Worm (Caenorhabditis elegans) whole organism, midembryonic: ENCODE measurements around the gene clec-43.

ENCODE experiments used
- T22C8.4 ChIP-seq: fragments of 200-800 bp; sonication (Bioruptor generic); IDR thresholded peaks from 2 replicates; pipeline ENCODE4 v1.3.6; 2022; ENCODE audit warnings: missing genetic modification characterization, missing compliant biosample characterization
- cog-1 ChIP-seq: sonication (generic microtip); optimal IDR thresholded peaks from 2 replicates; lab custom pipeline; 2016; ENCODE audit warnings: missing genetic modification characterization, missing compliant biosample characterization
- flt-1 ChIP-seq: fragments of 200-800 bp; sonication (Bioruptor generic); IDR thresholded peaks from 2 replicates; pipeline ENCODE4 v1.3.6; 2022; ENCODE audit warnings: missing genetic modification characterization, missing compliant biosample characterization
- klf-2 ChIP-seq: fragments of 200-800 bp; sonication (Bioruptor generic); conservative IDR thresholded peaks from 2 replicates; pipeline ENCODE4 v1.3.6; 2022; ENCODE audit warnings: missing genetic modification reagents, missing genetic modification characterization, missing compliant biosample characterization
- med-1 ChIP-seq: sonication (generic microtip); optimal IDR thresholded peaks from 2 replicates; lab custom pipeline; 2017; ENCODE audit warnings: missing genetic modification characterization, mild to moderate bottlenecking, missing compliant biosample characterization, antibody characterized with exemption, missing genetic modification reagents; ENCODE audit not compliant: insufficient read depth
- ref-1 ChIP-seq: fragments of 200-800 bp; sonication (Bioruptor generic); conservative IDR thresholded peaks from 2 replicates; pipeline ENCODE4 v1.3.6; 2022; ENCODE audit warnings: missing genetic modification reagents, missing genetic modification characterization, missing compliant biosample characterization
- tab-1 ChIP-seq: fragments of 200-800 bp; sonication (Bioruptor generic); IDR thresholded peaks from 2 replicates; pipeline ENCODE4 v1.3.6; 2022; ENCODE audit warnings: missing genetic modification characterization, missing compliant biosample characterization
- ztf-23 ChIP-seq: fragments of 200-800 bp; sonication (Bioruptor generic); IDR thresholded peaks from 2 replicates; pipeline ENCODE4 v1.3.6; 2022; ENCODE audit warnings: missing genetic modification reagents, missing genetic modification characterization, missing compliant biosample characterization
- ztf-29 ChIP-seq: fragments of 200-800 bp; sonication (Bioruptor generic); IDR thresholded peaks from 2 replicates; pipeline ENCODE4 v1.3.6; 2022; ENCODE audit warnings: missing genetic modification reagents, missing genetic modification characterization, missing compliant biosample characterization

The clec-43 gene

DNA sequence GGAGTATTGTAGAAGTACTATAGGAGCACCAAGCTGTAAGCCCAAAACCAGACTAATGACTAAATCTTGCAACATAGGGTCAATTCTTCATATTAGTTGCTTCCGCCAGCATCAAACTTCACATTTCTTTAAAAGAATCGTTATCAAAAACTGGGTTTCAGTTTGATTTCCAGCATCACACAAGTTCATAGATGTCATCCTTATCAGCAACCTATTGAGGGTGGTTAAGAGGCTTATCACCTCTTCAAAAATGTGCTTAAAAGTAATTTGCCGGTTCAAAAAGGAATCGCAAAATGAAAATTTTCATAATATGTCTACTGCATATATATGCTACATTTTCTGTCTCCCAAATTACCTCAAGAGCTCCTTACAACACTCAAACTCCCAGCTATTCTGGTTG lies at the start of gene clec-43:
TSS of gene clec-43 (plus strand) at position 294 of the 400 bp plus-strand sequence.
- TF ChIP-seq flt-1 (GFP tag; lab: Robert Waterston, UW) = no peak

DNA sequence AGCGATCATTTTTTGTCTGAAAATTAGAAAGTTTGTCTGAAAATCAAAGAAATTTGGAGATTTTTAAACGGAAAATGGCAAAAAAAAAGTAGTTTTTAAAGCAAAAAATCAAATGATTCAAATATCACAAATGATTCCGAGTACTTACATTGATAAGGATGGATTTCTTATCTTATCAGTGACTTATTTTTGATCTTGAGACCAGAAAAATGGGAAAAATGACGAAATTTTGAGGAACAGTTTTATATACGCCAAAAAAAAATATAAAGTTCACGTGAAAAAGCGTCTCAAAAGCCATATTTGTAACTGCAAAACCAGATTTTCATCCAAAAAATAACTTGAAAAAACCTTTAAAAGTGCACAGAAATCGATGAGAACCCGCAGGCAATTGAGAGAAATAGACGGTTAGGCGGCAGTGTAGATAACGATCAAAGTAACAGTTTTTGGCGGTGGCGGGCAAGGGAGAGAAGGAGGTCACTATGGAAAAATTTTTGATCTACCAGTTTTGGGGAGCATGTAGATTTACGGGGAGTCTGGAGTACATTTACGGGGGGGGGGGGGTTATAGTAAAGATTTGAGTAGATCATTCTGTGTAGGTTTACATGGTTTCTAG lies 43.0 kb upstream of the clec-43 start, which contains the start of gene T07D3.9:
TSS of gene T07D3.9 (minus strand) at position 194 of the 613 bp plus-strand sequence.
- no peak for TF ChIP-seq flt-1 (GFP tag; lab: Robert Waterston, UW)
- no peak for TF ChIP-seq T22C8.4 (GFP tag; lab: Robert Waterston, UW)
- TF ChIP-seq ztf-23 (GFP tag; lab: Robert Waterston, UW) = no peak

DNA sequence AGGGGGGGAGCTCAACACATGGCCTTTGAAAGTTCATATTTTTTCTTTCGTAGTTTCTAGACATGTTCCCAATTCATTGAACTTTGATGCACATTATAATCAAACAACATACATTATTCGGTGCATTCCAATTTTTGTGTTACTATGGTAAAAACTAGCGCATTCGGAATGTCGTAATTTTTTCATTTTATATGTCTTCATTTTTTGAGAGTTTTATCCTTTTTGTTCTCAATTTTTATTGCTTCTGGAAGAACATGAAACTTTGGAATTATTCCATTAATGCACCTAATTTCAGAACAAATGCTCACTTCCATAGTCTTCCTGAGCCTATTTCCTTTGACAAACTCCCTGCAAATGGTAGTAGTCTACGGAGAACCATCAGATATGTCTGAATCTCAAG lies 42.2 kb upstream of the clec-43 start, which contains the start of gene T07D3.2:
TSS of gene T07D3.2 (plus strand) at position 301 of the 400 bp plus-strand sequence.
- TF ChIP-seq med-1 (GFP tag; lab: Kevin White, UChicago) (no peak), T22C8.4 (GFP tag; lab: Robert Waterston, UW) (no peak), cog-1 (tag; lab: Kevin White, UChicago) (no peak), tab-1 (GFP tag; lab: Robert Waterston, UW) (no peak), ref-1 (GFP tag; lab: Robert Waterston, UW) (no peak), flt-1 (GFP tag; lab: Robert Waterston, UW) (no peak), ztf-29 (GFP tag; lab: Robert Waterston, UW) (no peak), ztf-23 (GFP tag; lab: Robert Waterston, UW) (no peak), klf-2 (GFP tag; lab: Robert Waterston, UW) (no peak)

DNA sequence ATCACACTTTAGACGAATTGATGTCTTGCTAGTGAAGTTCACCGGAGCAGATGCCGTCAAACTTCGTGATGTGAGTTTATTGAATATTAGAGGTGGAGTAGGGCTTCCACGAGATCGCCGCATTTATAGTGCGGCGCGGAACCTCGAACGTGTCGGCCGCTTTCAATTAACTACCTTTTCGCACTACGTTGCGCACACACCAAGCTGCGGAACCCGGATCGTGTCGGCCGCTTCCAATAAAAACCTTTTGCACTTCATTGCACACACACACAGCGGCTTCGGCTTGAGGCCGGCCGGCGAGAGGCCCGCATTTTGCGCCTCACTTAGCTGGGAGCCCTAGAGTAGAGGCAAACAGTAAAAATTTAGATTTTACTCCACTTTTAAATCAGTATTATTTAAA lies 38.5 kb upstream of the clec-43 start:
- TF ChIP-seq med-1 (GFP tag; lab: Kevin White, UChicago) = no peak
- TF ChIP-seq tab-1 (GFP tag; lab: Robert Waterston, UW) = no peak
- TF ChIP-seq cog-1 (tag; lab: Kevin White, UChicago) = no peak
- TF ChIP-seq ref-1 (GFP tag; lab: Robert Waterston, UW) = no peak
- no peak for TF ChIP-seq ztf-29 (GFP tag; lab: Robert Waterston, UW)
- no peak for TF ChIP-seq T22C8.4 (GFP tag; lab: Robert Waterston, UW)

DNA sequence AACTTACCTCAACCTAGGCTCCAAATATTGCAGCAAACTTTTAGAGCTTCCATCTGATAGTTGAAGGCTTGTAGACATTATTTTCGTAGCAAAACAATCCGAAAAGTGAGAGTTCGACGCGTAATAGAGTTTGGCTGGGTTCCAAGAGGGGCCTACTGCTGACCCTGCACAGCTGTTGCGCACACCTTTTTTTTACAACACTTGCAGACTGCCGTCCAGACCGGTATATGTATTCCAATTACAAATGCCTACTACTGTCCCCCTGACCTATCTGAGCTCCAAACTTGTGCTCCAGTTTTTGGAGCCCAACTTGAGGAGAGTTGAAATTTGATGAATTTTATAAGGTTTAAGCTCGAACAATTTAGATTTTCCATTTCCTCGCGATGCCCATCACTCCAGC lies 34.3 kb upstream of the clec-43 start, which contains the start of the genes fbxc-24 and fbxc-27:
TSS of gene fbxc-24 (minus strand) at position 101 of the 400 bp plus-strand sequence.
TSS of gene fbxc-27 (plus strand) at position 216 of the 400 bp plus-strand sequence.
- TF ChIP-seq med-1 (GFP tag; lab: Kevin White, UChicago) = no peak
- TF ChIP-seq T22C8.4 (GFP tag; lab: Robert Waterston, UW) = no peak

DNA sequence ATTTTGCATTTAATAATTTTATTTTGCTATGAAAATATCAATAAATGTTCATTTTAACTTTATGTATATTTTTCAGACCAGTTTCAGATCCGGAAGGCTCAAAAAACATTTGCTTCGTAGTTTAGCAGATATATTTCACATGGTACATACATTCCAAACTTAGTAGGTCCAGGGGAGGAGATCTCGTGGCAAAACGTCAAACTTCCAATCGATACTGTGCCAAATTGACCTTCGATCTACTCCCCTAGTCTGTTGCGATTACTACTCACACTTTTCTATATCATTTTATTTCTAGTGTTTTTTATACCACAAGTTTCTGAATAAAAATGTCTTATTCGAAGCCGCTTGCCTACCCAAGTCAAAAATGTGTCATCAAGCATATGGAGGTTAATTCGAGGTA lies 32.2 kb upstream of the clec-43 start, which contains the start of gene fbxc-31:
TSS of gene fbxc-31 (plus strand) at position 301 of the 400 bp plus-strand sequence.
- TF ChIP-seq tab-1 (GFP tag; lab: Robert Waterston, UW) (no peak), cog-1 (tag; lab: Kevin White, UChicago) (no peak), med-1 (GFP tag; lab: Kevin White, UChicago) (no peak), T22C8.4 (GFP tag; lab: Robert Waterston, UW) (no peak), klf-2 (GFP tag; lab: Robert Waterston, UW) (no peak), ztf-29 (GFP tag; lab: Robert Waterston, UW) (no peak), ztf-23 (GFP tag; lab: Robert Waterston, UW) (no peak)

DNA sequence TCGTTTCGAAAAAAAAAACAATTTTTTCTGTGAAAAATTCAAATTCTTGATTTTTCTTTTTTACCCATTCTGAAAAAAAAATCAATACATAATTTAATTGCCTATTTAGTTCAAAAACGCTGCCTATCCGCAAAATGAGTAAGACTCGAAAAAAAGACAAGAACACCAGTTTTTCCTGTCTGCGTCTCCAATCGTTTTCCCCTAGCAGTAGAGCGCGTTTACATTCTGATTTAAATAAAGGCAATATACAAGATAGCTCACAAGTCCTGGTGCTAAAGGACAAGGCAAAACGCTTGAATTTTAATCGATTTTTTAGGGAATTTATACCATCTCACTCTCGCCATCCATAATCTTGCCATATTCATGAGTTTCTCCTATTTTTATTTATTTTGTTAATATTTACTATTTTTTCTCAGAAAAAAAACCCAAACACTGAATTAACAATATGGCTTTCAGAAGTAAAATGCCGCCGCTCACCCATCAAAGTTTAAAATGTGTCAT lies 30.6 kb upstream of the clec-43 start, which contains the start of gene fbxc-33:
TSS of gene fbxc-33 (plus strand) at position 451 of the 501 bp plus-strand sequence.
- TF ChIP-seq ref-1 (GFP tag; lab: Robert Waterston, UW) (no peak), med-1 (GFP tag; lab: Kevin White, UChicago) (no peak), ztf-29 (GFP tag; lab: Robert Waterston, UW) (no peak), ztf-23 (GFP tag; lab: Robert Waterston, UW) (no peak), T22C8.4 (GFP tag; lab: Robert Waterston, UW) (no peak)

DNA sequence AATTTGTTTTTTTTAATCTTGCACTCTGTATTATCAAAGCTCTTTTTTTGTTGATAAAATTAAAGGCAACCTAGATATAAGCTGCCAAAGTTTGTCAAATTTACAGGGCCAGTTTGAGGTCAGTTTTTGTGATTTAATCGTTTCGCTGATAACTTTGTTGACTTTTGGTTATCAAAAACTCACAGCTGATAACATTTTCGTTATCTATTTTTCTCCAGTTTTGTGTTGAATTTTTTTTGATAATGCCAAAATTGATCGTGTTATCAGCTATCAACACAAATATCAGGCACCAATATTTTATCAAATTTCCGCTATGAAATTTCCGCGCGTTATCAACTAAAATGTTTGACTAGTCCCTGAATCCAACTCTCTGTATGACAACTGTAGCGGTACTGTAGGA lies 28.7 kb upstream of the clec-43 start:
- TF ChIP-seq flt-1 (GFP tag; lab: Robert Waterston, UW) = no peak
- TF ChIP-seq cog-1 (tag; lab: Kevin White, UChicago) = no peak
- no peak for TF ChIP-seq tab-1 (GFP tag; lab: Robert Waterston, UW)
- TF ChIP-seq klf-2 (GFP tag; lab: Robert Waterston, UW) = no peak
- TF ChIP-seq T22C8.4 (GFP tag; lab: Robert Waterston, UW) = no peak
- TF ChIP-seq ztf-29 (GFP tag; lab: Robert Waterston, UW) = no peak

DNA sequence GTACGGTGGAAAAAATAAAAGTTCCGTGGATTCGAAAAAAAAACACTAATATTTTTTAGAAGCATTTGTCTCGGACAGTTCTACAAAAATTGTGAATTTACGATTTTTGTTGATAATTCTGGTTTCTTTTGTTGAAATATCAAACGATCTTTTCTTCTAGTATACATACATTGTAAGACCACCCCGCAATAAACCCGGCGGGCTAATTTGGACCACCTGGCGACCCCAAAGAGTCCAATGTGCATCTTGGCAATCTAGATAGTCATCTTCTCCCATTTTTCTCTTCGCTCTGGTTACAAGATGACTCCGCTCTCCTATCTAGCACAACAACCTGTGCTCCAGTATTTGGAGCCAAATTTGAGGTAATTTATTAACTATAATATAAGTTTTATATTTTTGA lies 28.1 kb upstream of the clec-43 start, which contains the start of gene fbxc-29:
TSS of gene fbxc-29 (plus strand) at position 301 of the 400 bp plus-strand sequence.
- no peak for TF ChIP-seq ztf-23 (GFP tag; lab: Robert Waterston, UW)
- no peak for TF ChIP-seq med-1 (GFP tag; lab: Kevin White, UChicago)
- TF ChIP-seq cog-1 (tag; lab: Kevin White, UChicago) = no peak
- TF ChIP-seq tab-1 (GFP tag; lab: Robert Waterston, UW) = no peak
- no peak for TF ChIP-seq flt-1 (GFP tag; lab: Robert Waterston, UW)
- no peak for TF ChIP-seq ztf-29 (GFP tag; lab: Robert Waterston, UW)

DNA sequence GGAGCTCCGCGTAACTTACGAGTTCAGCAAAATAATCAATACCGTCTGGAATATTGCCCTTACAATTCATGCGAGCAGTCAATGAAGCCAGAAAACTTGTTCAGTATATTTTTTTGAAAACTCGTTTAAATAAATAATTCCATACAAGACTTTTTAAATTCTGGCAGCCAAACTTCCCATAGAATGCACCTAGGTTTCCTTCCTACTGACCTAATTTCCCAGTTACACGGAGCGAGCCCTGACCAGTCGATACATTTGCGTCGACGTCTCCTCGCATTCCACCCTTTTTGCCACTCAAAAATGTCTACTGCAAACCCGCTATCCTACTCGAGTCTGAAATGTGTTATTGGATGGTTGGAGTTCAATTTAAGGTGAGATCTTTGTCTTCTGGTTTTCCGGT lies 26.5 kb upstream of the clec-43 start, which contains the start of gene fbxc-30:
TSS of gene fbxc-30 (plus strand) at position 301 of the 400 bp plus-strand sequence.
- no peak for TF ChIP-seq flt-1 (GFP tag; lab: Robert Waterston, UW)
- no peak for TF ChIP-seq tab-1 (GFP tag; lab: Robert Waterston, UW)
- no peak for TF ChIP-seq klf-2 (GFP tag; lab: Robert Waterston, UW)
- no peak for TF ChIP-seq med-1 (GFP tag; lab: Kevin White, UChicago)
- no peak for TF ChIP-seq ztf-29 (GFP tag; lab: Robert Waterston, UW)
- no peak for TF ChIP-seq cog-1 (tag; lab: Kevin White, UChicago)
- TF ChIP-seq ref-1 (GFP tag; lab: Robert Waterston, UW) = no peak
- no peak for TF ChIP-seq T22C8.4 (GFP tag; lab: Robert Waterston, UW)
- TF ChIP-seq ztf-23 (GFP tag; lab: Robert Waterston, UW) = no peak
